Worm (Caenorhabditis elegans) whole organism, L3 larva: ENCODE results near the gene hap-1.

Source experiments
- elt-1 ChIP-seq: fragments of 150-350 bp; optimal IDR thresholded peaks from 2 replicates; lab custom pipeline; 2014; ENCODE audit warnings: missing biosample characterization, missing genetic modification characterization
- nfya-1 ChIP-seq: sonication (generic microtip); optimal IDR thresholded peaks from 2 replicates; lab custom pipeline; 2017; ENCODE audit warnings: missing genetic modification characterization, mild to moderate bottlenecking, missing compliant biosample characterization, antibody characterized with exemption, moderate library complexity; ENCODE audit not compliant: insufficient read depth
- nhr-28 ChIP-seq: fragments of 150-350 bp; optimal IDR thresholded peaks from 2 replicates; lab custom pipeline; 2014; ENCODE audit warnings: missing biosample characterization, missing genetic modification characterization
- snpc-4 ChIP-seq: fragments of 150-350 bp; optimal IDR thresholded peaks from 2 replicates; lab custom pipeline; 2014; ENCODE audit warnings: missing biosample characterization, missing genetic modification characterization

DNA sequence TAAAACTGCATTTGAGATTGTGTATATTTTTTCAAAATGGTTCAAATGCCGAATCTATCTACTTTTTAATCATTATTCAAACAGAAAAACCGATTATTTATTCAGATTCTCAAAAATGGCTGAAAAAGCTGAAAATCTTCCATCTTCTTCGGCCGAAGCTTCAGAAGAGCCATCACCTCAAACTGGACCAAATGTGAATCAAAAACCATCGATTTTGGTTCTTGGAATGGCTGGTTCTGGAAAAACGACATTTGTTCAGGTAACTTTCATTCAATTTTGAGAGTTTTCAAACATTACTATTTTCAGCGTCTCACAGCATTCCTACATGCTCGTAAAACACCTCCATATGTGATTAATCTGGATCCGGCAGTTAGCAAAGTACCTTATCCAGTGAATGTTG lies 4.8 kb upstream of the hap-1 start, which contains the start of gene gop-2:
- TF ChIP-seq elt-1 (tag; lab: Kevin White, UChicago) = no peak
- no peak for TF ChIP-seq snpc-4 (tag; lab: Kevin White, UChicago)
- no peak for TF ChIP-seq nfya-1 (tag; lab: Kevin White, UChicago)
- TF ChIP-seq nhr-28 (tag; lab: Kevin White, UChicago) = no peak
